Worm (Caenorhabditis elegans) whole organism, L3 larva: ENCODE measurements around the gene flp-18.
A peak's percentile ranks its signal among the peaks of the same experiment; 100 is the strongest.

Experiments
- R02D3.7 ChIP-seq: fragments of 150-350 bp; optimal IDR thresholded peaks from 2 replicates; lab custom pipeline; 2014; ENCODE audit warnings: missing biosample characterization, missing genetic modification characterization
- ZK546.5 ChIP-seq: sonication (generic microtip); optimal IDR thresholded peaks from 2 replicates; lab custom pipeline; 2017; ENCODE audit warnings: missing biosample characterization, missing genetic modification characterization
- aly-2 ChIP-seq: fragments of 150-350 bp; optimal IDR thresholded peaks from 2 replicates; lab custom pipeline; 2014; ENCODE audit warnings: missing biosample characterization, missing genetic modification characterization
- ama-1 ChIP-seq: fragments of 150-350 bp; optimal IDR thresholded peaks from 2 replicates; lab custom pipeline; 2018
- ceh-16 ChIP-seq: sonication (generic microtip); optimal IDR thresholded peaks from 2 replicates; lab custom pipeline; 2017; ENCODE audit warnings: missing biosample characterization, missing genetic modification characterization
- ceh-28 ChIP-seq: fragments of 150-350 bp; optimal IDR thresholded peaks from 2 replicates; lab custom pipeline; 2014; ENCODE audit warnings: missing biosample characterization, missing genetic modification reagents, missing genetic modification characterization
- ceh-82 ChIP-seq: fragments of 150-350 bp; optimal IDR thresholded peaks from 2 replicates; lab custom pipeline; 2014; ENCODE audit warnings: missing biosample characterization, missing genetic modification characterization
- ceh-9 ChIP-seq: sonication (generic microtip); optimal IDR thresholded peaks from 2 replicates; lab custom pipeline; 2018; ENCODE audit warnings: missing biosample characterization, missing genetic modification characterization
- daf-12 ChIP-seq: fragments of 150-350 bp; optimal IDR thresholded peaks from 2 replicates; lab custom pipeline; 2014; ENCODE audit warnings: missing biosample characterization, missing genetic modification reagents, missing genetic modification characterization
- egl-27 ChIP-seq: sonication (generic microtip); optimal IDR thresholded peaks from 4 replicates; lab custom pipeline; 2017; ENCODE audit warnings: missing biosample characterization, missing genetic modification reagents, missing genetic modification characterization
- egl-5 ChIP-seq: fragments of 150-350 bp; optimal IDR thresholded peaks from 2 replicates; lab custom pipeline; 2017; ENCODE audit warnings: missing biosample characterization, missing genetic modification reagents, missing genetic modification characterization, inconsistent platforms
- elt-1 ChIP-seq: fragments of 150-350 bp; optimal IDR thresholded peaks from 2 replicates; lab custom pipeline; 2014; ENCODE audit warnings: missing biosample characterization, missing genetic modification characterization
- elt-2 ChIP-seq: sonication (generic microtip); optimal IDR thresholded peaks from 2 replicates; lab custom pipeline; 2016; ENCODE audit warnings: missing genetic modification reagents, mild to moderate bottlenecking, missing genetic modification characterization, missing compliant biosample characterization
- elt-3 ChIP-seq, 3 experiments: fragments of 150-350 bp in 1 of 3; sonication (generic microtip) in 2 of 3; optimal IDR thresholded peaks; 2 replicates in 2 of 3; 4 replicates in 1 of 3; lab custom pipeline; 2014 to 2017; ENCODE audit warnings: missing biosample characterization in 3 of 3, missing genetic modification characterization in 3 of 3
- eor-1 ChIP-seq, 2 experiments: fragments of 150-350 bp; optimal IDR thresholded peaks; 2 replicates each; lab custom pipeline; 2014 to 2018; ENCODE audit warnings: missing biosample characterization in 2 of 2, missing genetic modification characterization in 2 of 2
- fkh-10 ChIP-seq: sonication (generic microtip); optimal IDR thresholded peaks from 2 replicates; lab custom pipeline; 2017; ENCODE audit warnings: missing biosample characterization, missing genetic modification reagents, missing genetic modification characterization
- fkh-2 ChIP-seq: fragments of 150-350 bp; optimal IDR thresholded peaks from 2 replicates; lab custom pipeline; 2014; ENCODE audit warnings: missing biosample characterization, missing genetic modification reagents, missing genetic modification characterization
- fos-1 ChIP-seq: fragments of 150-350 bp; optimal IDR thresholded peaks from 2 replicates; lab custom pipeline; 2014; ENCODE audit warnings: missing biosample characterization, missing genetic modification characterization
- hmg-11 ChIP-seq: sonication (generic microtip); optimal IDR thresholded peaks from 2 replicates; lab custom pipeline; 2016; ENCODE audit warnings: missing genetic modification characterization, missing compliant biosample characterization
- jun-1 ChIP-seq: fragments of 150-350 bp; optimal IDR thresholded peaks from 2 replicates; lab custom pipeline; 2014; ENCODE audit warnings: missing biosample characterization, missing genetic modification reagents, missing genetic modification characterization
- lin-15B ChIP-seq: fragments of 150-350 bp; optimal IDR thresholded peaks from 2 replicates; lab custom pipeline; 2014; ENCODE audit warnings: missing biosample characterization, missing genetic modification characterization
- lin-39 ChIP-seq: fragments of 150-350 bp; optimal IDR thresholded peaks from 2 replicates; lab custom pipeline; 2018; ENCODE audit warnings: missing biosample characterization, missing genetic modification reagents, missing genetic modification characterization
- lsy-12 ChIP-seq: sonication (generic microtip); optimal IDR thresholded peaks from 2 replicates; lab custom pipeline; 2016; ENCODE audit warnings: mild to moderate bottlenecking, missing genetic modification characterization, missing compliant biosample characterization
- mdl-1 ChIP-seq: fragments of 150-350 bp; optimal IDR thresholded peaks from 2 replicates; lab custom pipeline; 2014; ENCODE audit warnings: missing biosample characterization, missing genetic modification characterization
- mml-1 ChIP-seq: fragments of 150-350 bp; sonication (generic microtip); optimal IDR thresholded peaks from 3 replicates; lab custom pipeline; 2014; ENCODE audit warnings: missing biosample characterization, missing genetic modification characterization
- nfya-1 ChIP-seq: sonication (generic microtip); optimal IDR thresholded peaks from 2 replicates; lab custom pipeline; 2017; ENCODE audit warnings: missing genetic modification characterization, mild to moderate bottlenecking, missing compliant biosample characterization, antibody characterized with exemption, moderate library complexity; ENCODE audit not compliant: insufficient read depth
- nhr-11 ChIP-seq: fragments of 150-350 bp; optimal IDR thresholded peaks from 2 replicates; lab custom pipeline; 2014; ENCODE audit warnings: missing biosample characterization, missing genetic modification characterization
- nhr-12 ChIP-seq: fragments of 150-350 bp; optimal IDR thresholded peaks from 2 replicates; lab custom pipeline; 2014; ENCODE audit warnings: missing biosample characterization, missing genetic modification characterization
- nhr-23 ChIP-seq: fragments of 150-350 bp; optimal IDR thresholded peaks from 2 replicates; lab custom pipeline; 2014; ENCODE audit warnings: missing biosample characterization, missing genetic modification reagents, missing genetic modification characterization
- nhr-237 ChIP-seq: fragments of 150-350 bp; optimal IDR thresholded peaks from 2 replicates; lab custom pipeline; 2014; ENCODE audit warnings: missing biosample characterization, missing genetic modification characterization
- nhr-25 ChIP-seq: sonication (generic microtip); optimal IDR thresholded peaks from 2 replicates; lab custom pipeline; 2017; ENCODE audit warnings: missing biosample characterization, missing genetic modification characterization
- nhr-28 ChIP-seq: fragments of 150-350 bp; optimal IDR thresholded peaks from 2 replicates; lab custom pipeline; 2014; ENCODE audit warnings: missing biosample characterization, missing genetic modification characterization
- nhr-43 ChIP-seq: sonication (generic microtip); optimal IDR thresholded peaks from 2 replicates; lab custom pipeline; 2016; ENCODE audit warnings: mild to moderate bottlenecking, missing genetic modification characterization, missing compliant biosample characterization; ENCODE audit not compliant: poor library complexity, severe bottlenecking
- nhr-67 ChIP-seq: fragments of 150-350 bp; optimal IDR thresholded peaks from 2 replicates; lab custom pipeline; 2014; ENCODE audit warnings: missing biosample characterization, missing genetic modification characterization
- nhr-76 ChIP-seq: fragments of 150-350 bp; sonication (generic microtip); optimal IDR thresholded peaks from 5 replicates; lab custom pipeline; 2014; ENCODE audit warnings: missing biosample characterization, missing genetic modification characterization
- nhr-77 ChIP-seq: fragments of 150-350 bp; optimal IDR thresholded peaks from 2 replicates; lab custom pipeline; 2014; ENCODE audit warnings: missing biosample characterization, missing genetic modification characterization
- pha-4 ChIP-seq: fragments of 150-350 bp; optimal IDR thresholded peaks from 2 replicates; lab custom pipeline; 2014; ENCODE audit warnings: missing biosample characterization, missing genetic modification reagents, missing genetic modification characterization
- pqm-1 ChIP-seq: fragments of 150-350 bp; optimal IDR thresholded peaks from 2 replicates; lab custom pipeline; 2017; ENCODE audit warnings: missing biosample characterization, missing genetic modification characterization, inconsistent platforms
- sea-2 ChIP-seq: fragments of 150-350 bp; sonication (generic microtip); optimal IDR thresholded peaks from 4 replicates; lab custom pipeline; 2014; ENCODE audit warnings: missing biosample characterization, missing genetic modification reagents, missing genetic modification characterization
- skn-1 ChIP-seq: fragments of 150-350 bp; optimal IDR thresholded peaks from 2 replicates; lab custom pipeline; 2014; ENCODE audit warnings: missing biosample characterization, missing genetic modification characterization
- snpc-4 ChIP-seq: fragments of 150-350 bp; optimal IDR thresholded peaks from 2 replicates; lab custom pipeline; 2014; ENCODE audit warnings: missing biosample characterization, missing genetic modification characterization
- tbx-2 ChIP-seq: sonication (generic microtip); optimal IDR thresholded peaks from 2 replicates; lab custom pipeline; 2016; ENCODE audit warnings: mild to moderate bottlenecking, missing genetic modification characterization, missing compliant biosample characterization
- unc-39 ChIP-seq: sonication (generic microtip); optimal IDR thresholded peaks from 4 replicates; lab custom pipeline; 2017; ENCODE audit warnings: missing biosample characterization, missing genetic modification characterization
- unc-62 ChIP-seq: fragments of 150-350 bp; sonication (generic microtip); optimal IDR thresholded peaks from 4 replicates; lab custom pipeline; 2014; ENCODE audit warnings: missing biosample characterization, missing genetic modification reagents, missing genetic modification characterization
- zag-1 ChIP-seq: fragments of 150-350 bp; optimal IDR thresholded peaks from 2 replicates; lab custom pipeline; 2014; ENCODE audit warnings: missing biosample characterization, missing genetic modification characterization
- ztf-11 ChIP-seq: fragments of 150-350 bp; optimal IDR thresholded peaks from 2 replicates; lab custom pipeline; 2014; ENCODE audit warnings: missing biosample characterization, missing genetic modification characterization
- ztf-4 ChIP-seq: fragments of 150-350 bp; optimal IDR thresholded peaks from 2 replicates; lab custom pipeline; 2014; ENCODE audit warnings: missing biosample characterization, missing genetic modification characterization

flp-18 gene

DNA sequence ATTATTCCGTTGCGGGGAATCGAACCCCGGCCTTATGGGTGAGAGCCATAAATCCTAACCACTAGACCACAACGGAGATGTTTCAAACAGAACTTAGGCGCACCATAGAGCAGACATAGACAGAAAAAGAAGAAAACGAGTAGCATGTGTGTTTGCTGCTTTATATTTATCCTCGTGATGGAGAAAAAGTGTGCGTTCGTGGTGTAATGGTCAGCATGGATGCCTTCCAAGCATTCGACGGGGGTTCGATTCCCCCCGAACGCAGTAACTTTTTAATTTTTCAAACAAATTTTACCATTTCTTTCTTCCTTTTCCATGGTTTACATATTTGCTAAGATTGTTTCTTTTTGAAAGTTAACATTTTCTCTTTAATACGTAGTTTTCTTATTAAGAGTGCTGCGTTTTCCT is 17.6 kb upstream of the flp-18 start:
- TF ChIP-seq ceh-9 (tag; lab: Kevin White, UChicago) (peak; percentile 68), unc-62 (peak; percentile 49), nhr-43 (tag; lab: Kevin White, UChicago) (peak; percentile 96), ceh-28 (peak; percentile 75), mml-1 (tag; lab: Kevin White, UChicago) (peak; percentile 60), nhr-11 (tag; lab: Kevin White, UChicago) (peak; percentile 74), fos-1 (peak; percentile 86), hmg-11 (peak; percentile 99), fkh-2 (tag; lab: Kevin White, UChicago) (no peak), nhr-25 (tag; lab: Kevin White, UChicago) (peak; percentile 49), daf-12 (tag; lab: Kevin White, UChicago) (no peak), elt-2 (tag; lab: Kevin White, UChicago) (peak; percentile 72), ceh-82 (tag; lab: Kevin White, UChicago) (peak; percentile 91), ztf-11 (tag; lab: Kevin White, UChicago) (peak; percentile 37), fkh-10 (GFP tag; lab: Kevin White, UChicago) (peak; percentile 59), lin-39 (tag; lab: Kevin White, UChicago) (peak; percentile 88), tbx-2 (tag; lab: Kevin White, UChicago) (peak; percentile 91), nhr-237 (tag; lab: Kevin White, UChicago) (no peak), pha-4 (tag; lab: Kevin White, UChicago) (peak; percentile 80), ZK546.5 (tag; lab: Kevin White, UChicago) (peak; percentile 21), nhr-77 (peak; percentile 89), egl-5 (peak; percentile 93), skn-1 (tag; lab: Kevin White, UChicago) (peak; percentile 93), elt-3 (tag; optimal IDR thresholded peaks at IDR 0.05; lab: Kevin White, UChicago) (peak in 1 of 3 experiments; percentile 51), pqm-1 (peak; percentile 80), nhr-28 (peak; percentile 69), egl-27 (tag; lab: Kevin White, UChicago) (peak; percentile 67), aly-2 (tag; lab: Kevin White, UChicago) (peak; percentile 58), R02D3.7 (tag; lab: Kevin White, UChicago) (peak; percentile 60), sea-2 (peak; percentile 89), jun-1 (tag; lab: Kevin White, UChicago) (peak; percentile 83), nhr-12 (tag; lab: Kevin White, UChicago) (no peak), snpc-4 (tag; lab: Kevin White, UChicago) (peak; percentile 51), nhr-76 (tag; lab: Kevin White, UChicago) (peak; percentile 75), nhr-23 (tag; lab: Kevin White, UChicago) (peak; percentile 44), mdl-1 (tag; lab: Kevin White, UChicago) (peak; percentile 33), lin-15B (tag; lab: Kevin White, UChicago) (peak; percentile 35), ztf-4 (tag; lab: Kevin White, UChicago) (peak; percentile 54), ama-1 (peak; percentile 71), unc-39 (tag; lab: Kevin White, UChicago) (peak; percentile 46), elt-1 (tag; lab: Kevin White, UChicago) (no peak), lsy-12 (tag; lab: Kevin White, UChicago) (peak; percentile 92), ceh-16 (peak; percentile 29), nhr-67 (peak; percentile 20), zag-1 (tag; lab: Kevin White, UChicago) (no peak), eor-1 (tag; optimal IDR thresholded peaks at IDR 0.05; lab: Kevin White, UChicago) (no peak), nfya-1 (peak; percentile 88)
